Worm (Caenorhabditis elegans): ENCODE data around the gene aco-2.
"Not testable (repeated sequence)": the region's sequence is repeated elsewhere in the genome, so short reads cannot be mapped to it uniquely, and the experiment has no call there.

aco-2 gene

ce11 chrIII:7964281-7964680, 9.2 kb upstream of the aco-2 start, which contains the start of gene F54H12.2:
TSS of gene F54H12.2 (plus strand) at chrIII:7964581.
- not testable (repeated sequence) for TF ChIP-seq lin-38 (GFP tag; IDR thresholded peaks at IDR 0.05); unc-130 (GFP tag; optimal IDR thresholded peaks at IDR 0.05); lin-13 (GFP tag; optimal IDR thresholded peaks at IDR 0.05)

ce11 chrIII:7965946-7966692, 7.4 kb upstream of the aco-2 start:
- TF ChIP-seq T26A8.4 (GFP tag; IDR thresholded peaks at IDR 0.05) (0 out of 2 replicates have a peak, but pooled peaks have one; percentile 15), Y105C5A.15 (GFP tag; IDR thresholded peaks at IDR 0.05) (0 out of 2 replicates have a peak, but pooled peaks have one; percentile 33), madf-5 (GFP tag; IDR thresholded peaks at IDR 0.05) (0 out of 4 replicates have a peak, but pooled peaks of 1 of the 2 experiments have one; percentile 27), lim-7 (GFP tag; IDR thresholded peaks at IDR 0.05) (0 out of 2 replicates have a peak, but pooled peaks have one; percentile 50), aha-1 (tag) (peak; percentile 38), dmd-8 (GFP tag; IDR thresholded peaks at IDR 0.05) (peak; percentile 80)

- TF ChIP-seq hif-1 (tag; optimal IDR thresholded peaks at IDR 0.05), result no peak
- no peak for TF ChIP-seq lir-3 (tag; optimal IDR thresholded peaks at IDR 0.05)
These were observed 4.4 kb upstream of the aco-2 start, which contains the start of the genes F54H12.8 and F54H12.7 for ce11 chrIII:7969121-7969520. TSS of gene F54H12.8 (minus strand) at chrIII:7969221. TSS of gene F54H12.7 (plus strand) at chrIII:7969349.

- TF ChIP-seq zfp-3 (GFP tag; conservative IDR thresholded peaks at IDR 0.05) (no peak), snpc-1.2 (GFP tag; IDR thresholded peaks at IDR 0.05) (0 out of 2 replicates have a peak, but pooled peaks have one; percentile 29)
These were observed 1.5 kb upstream of the aco-2 start, which contains the start of gene F54H12.5 for ce11 chrIII:7972061-7972460. TSS of gene F54H12.5 (minus strand) at chrIII:7972161.

- peak; percentile 53; the same call in 1 of the 2 replicates for TF ChIP-seq ceh-44 (GFP tag; IDR thresholded peaks at IDR 0.05)
- no peak for TF ChIP-seq rbr-2 (tag; optimal IDR thresholded peaks at IDR 0.05)
- TF ChIP-seq set-16 (GFP tag; IDR thresholded peaks at IDR 0.05), result peak; percentile 85
- TF ChIP-seq nhr-102 (tag; optimal IDR thresholded peaks at IDR 0.05), result no peak
These were observed 830 bp upstream of the aco-2 start for ce11 chrIII:7972687-7973086.

ce11 chrIII:7973968-7974607, 571 bp downstream of the aco-2 start:
- TF ChIP-seq pqm-1 (tag; optimal IDR thresholded peaks at IDR 0.05), result peak; percentile 6
- TF ChIP-seq dve-1 (tag; optimal IDR thresholded peaks at IDR 0.05; ENCODE audit: insufficient read depth), result peak; percentile 71
- no peak for TF ChIP-seq ZK337.2 (GFP tag; IDR thresholded peaks at IDR 0.05)
- 0 out of 4 replicates have a peak, but pooled peaks of 1 of the 2 experiments have one; percentile 38 for TF ChIP-seq madf-5 (GFP tag; IDR thresholded peaks at IDR 0.05)
- TF ChIP-seq Y5F2A.4 (GFP tag; optimal IDR thresholded peaks at IDR 0.05), result no peak
- TF ChIP-seq ceh-44 (GFP tag; IDR thresholded peaks at IDR 0.05), result no peak
- TF ChIP-seq F37D6.2 (tag; optimal IDR thresholded peaks at IDR 0.05), result no peak
- no peak for TF ChIP-seq daf-16 (GFP tag; optimal IDR thresholded peaks at IDR 0.05)
- peak; percentile 53 for TF ChIP-seq daf-16 (tag; optimal IDR thresholded peaks at IDR 0.05)
- TF ChIP-seq lin-13 (GFP tag; optimal IDR thresholded peaks at IDR 0.05), result peak; percentile 12
- TF ChIP-seq zfp-3 (GFP tag; conservative IDR thresholded peaks at IDR 0.05), result no peak
- TF ChIP-seq Y105C5A.15 (GFP tag; IDR thresholded peaks at IDR 0.05), result no peak
- TF ChIP-seq mep-1 (tag; optimal IDR thresholded peaks at IDR 0.05), result peak; percentile 65
- peak; percentile 70 for TF ChIP-seq ama-1 (optimal IDR thresholded peaks at IDR 0.05)
- TF ChIP-seq mdl-1 (tag; optimal IDR thresholded peaks at IDR 0.05), result peak in 1 of 2 experiments; percentile 26
- 0 out of 2 replicates have a peak, but pooled peaks have one; percentile 10 for TF ChIP-seq arid-1 (GFP tag; conservative IDR thresholded peaks at IDR 0.05)
- no peak for TF ChIP-seq attf-4 (tag; optimal IDR thresholded peaks at IDR 0.05)
- TF ChIP-seq F44E2.7 (GFP tag; IDR thresholded peaks at IDR 0.05), result no peak
- no peak for TF ChIP-seq nhr-41 (GFP tag; IDR thresholded peaks at IDR 0.05)
- TF ChIP-seq fkh-10 (GFP tag; optimal IDR thresholded peaks at IDR 0.05), result no peak
- TF ChIP-seq D1046.2 (GFP tag; IDR thresholded peaks at IDR 0.05), result no peak
- peak; percentile 48 for TF ChIP-seq nhr-28 (tag; optimal IDR thresholded peaks at IDR 0.05)
- no peak for TF ChIP-seq fos-1 (tag; optimal IDR thresholded peaks at IDR 0.05)
- TF ChIP-seq php-3 (GFP tag; IDR thresholded peaks at IDR 0.05), result peak; percentile 82
- TF ChIP-seq dmd-9 (GFP tag; IDR thresholded peaks at IDR 0.05), result no peak
- TF ChIP-seq spr-1 (tag; optimal IDR thresholded peaks at IDR 0.05), result no peak

Data from whole organism, L4 larva.